Worm (Caenorhabditis elegans) whole organism, late embryonic: ENCODE measurements around the gene Y51H4A.6.

Experiments
- C08G9.2 ChIP-seq: sonication (generic microtip); optimal IDR thresholded peaks from 2 replicates; lab custom pipeline; 2016; ENCODE audit warnings: mild to moderate bottlenecking, missing genetic modification characterization, moderate library complexity, missing compliant biosample characterization
- C38D4.7 ChIP-seq: fragments of 200-800 bp; sonication (Bioruptor generic); optimal IDR thresholded peaks from 2 replicates; lab custom pipeline; 2018; ENCODE audit warnings: mild to moderate bottlenecking, missing genetic modification characterization, moderate library complexity, missing compliant biosample characterization
- F13H6.1 ChIP-seq: sonication (generic microtip); optimal IDR thresholded peaks from 2 replicates; lab custom pipeline; 2016; ENCODE audit warnings: missing genetic modification characterization, missing compliant biosample characterization
- K02D7.2 ChIP-seq: sonication (generic microtip); optimal IDR thresholded peaks from 2 replicates; lab custom pipeline; 2017; ENCODE audit warnings: mild to moderate bottlenecking, missing genetic modification characterization, missing compliant biosample characterization
- K09A11.1 ChIP-seq: sonication (generic microtip); optimal IDR thresholded peaks from 2 replicates; lab custom pipeline; 2017; ENCODE audit warnings: antibody characterized with exemption, mild to moderate bottlenecking, missing genetic modification characterization, missing compliant biosample characterization; ENCODE audit not compliant: insufficient read depth
- T23F11.4 ChIP-seq: fragments of 200-800 bp; sonication (Bioruptor generic); optimal IDR thresholded peaks from 2 replicates; lab custom pipeline; 2018; ENCODE audit warnings: mild to moderate bottlenecking, missing genetic modification characterization, missing compliant biosample characterization
- Y22D7AL.16 ChIP-seq: sonication (generic microtip); optimal IDR thresholded peaks from 2 replicates; lab custom pipeline; 2016; ENCODE audit warnings: missing genetic modification characterization, missing compliant biosample characterization
- ahr-1 ChIP-seq: sonication (generic microtip); optimal IDR thresholded peaks from 2 replicates; lab custom pipeline; 2016; ENCODE audit warnings: missing genetic modification characterization, missing compliant biosample characterization
- ceh-14 ChIP-seq: sonication (generic microtip); optimal IDR thresholded peaks from 2 replicates; lab custom pipeline; 2016; ENCODE audit warnings: missing genotype, missing genetic modification characterization, missing compliant biosample characterization
- ceh-18 ChIP-seq: sonication (generic microtip); optimal IDR thresholded peaks from 2 replicates; lab custom pipeline; 2016; ENCODE audit warnings: missing genetic modification characterization, missing compliant biosample characterization
- ceh-22 ChIP-seq: sonication (generic microtip); optimal IDR thresholded peaks from 2 replicates; lab custom pipeline; 2017; ENCODE audit warnings: missing biosample characterization, missing genetic modification characterization
- ceh-24 ChIP-seq: sonication (generic microtip); optimal IDR thresholded peaks from 2 replicates; lab custom pipeline; 2016; ENCODE audit warnings: mild to moderate bottlenecking, missing genetic modification characterization, missing compliant biosample characterization
- ceh-31 ChIP-seq: sonication (generic microtip); optimal IDR thresholded peaks from 2 replicates; lab custom pipeline; 2016; ENCODE audit warnings: missing genetic modification characterization, missing compliant biosample characterization
- ceh-45 ChIP-seq: fragments of 200-800 bp; sonication (Bioruptor generic); IDR thresholded peaks from 2 replicates; pipeline ENCODE4 v1.3.6; 2022; ENCODE audit warnings: missing genetic modification reagents, missing genetic modification characterization, missing compliant biosample characterization
- ceh-9 ChIP-seq: sonication (generic microtip); optimal IDR thresholded peaks from 2 replicates; lab custom pipeline; 2016; ENCODE audit warnings: mild to moderate bottlenecking, missing genetic modification characterization, inconsistent platforms, missing compliant biosample characterization
- che-1 ChIP-seq: sonication (generic microtip); optimal IDR thresholded peaks from 2 replicates; lab custom pipeline; 2016; ENCODE audit warnings: mild to moderate bottlenecking, missing genetic modification characterization, missing compliant biosample characterization
- dmd-4 ChIP-seq: sonication (generic microtip); optimal IDR thresholded peaks from 2 replicates; lab custom pipeline; 2016; ENCODE audit warnings: borderline replicate concordance, missing genetic modification characterization, missing compliant biosample characterization
- dve-1 ChIP-seq: sonication (generic microtip); optimal IDR thresholded peaks from 2 replicates; lab custom pipeline; 2017; ENCODE audit warnings: antibody characterized with exemption, mild to moderate bottlenecking, missing genetic modification characterization, missing compliant biosample characterization
- elt-2 ChIP-seq: sonication (generic microtip); optimal IDR thresholded peaks from 2 replicates; lab custom pipeline; 2016; ENCODE audit warnings: missing genetic modification reagents, missing genetic modification characterization, missing compliant biosample characterization
- elt-4 ChIP-seq: sonication (generic microtip); optimal IDR thresholded peaks from 2 replicates; lab custom pipeline; 2016; ENCODE audit warnings: missing genetic modification characterization, missing compliant biosample characterization
- eyg-1 ChIP-seq: sonication (generic microtip); optimal IDR thresholded peaks from 2 replicates; lab custom pipeline; 2016; ENCODE audit warnings: missing genotype, missing genetic modification characterization, missing compliant biosample characterization
- fax-1 ChIP-seq: sonication (generic microtip); optimal IDR thresholded peaks from 2 replicates; lab custom pipeline; 2016; ENCODE audit warnings: missing genotype, missing genetic modification characterization, missing compliant biosample characterization
- fkh-6 ChIP-seq: sonication (generic microtip); optimal IDR thresholded peaks from 2 replicates; lab custom pipeline; 2016; ENCODE audit warnings: missing genetic modification characterization, missing compliant biosample characterization
- hlh-13 ChIP-seq: fragments of 200-800 bp; sonication (Bioruptor generic); optimal IDR thresholded peaks from 2 replicates; lab custom pipeline; 2018; ENCODE audit warnings: mild to moderate bottlenecking, missing genetic modification characterization, missing compliant biosample characterization
- hlh-30 ChIP-seq: sonication (generic microtip); optimal IDR thresholded peaks from 2 replicates; lab custom pipeline; 2017; ENCODE audit warnings: antibody characterized with exemption, missing genetic modification characterization, missing compliant biosample characterization; ENCODE audit not compliant: insufficient read depth
- lin-11 ChIP-seq: fragments of 200-800 bp; sonication (Bioruptor generic); optimal IDR thresholded peaks from 2 replicates; lab custom pipeline; 2018; ENCODE audit warnings: mild to moderate bottlenecking, missing genetic modification characterization, missing compliant biosample characterization
- madf-2 ChIP-seq: sonication (generic microtip); optimal IDR thresholded peaks from 2 replicates; lab custom pipeline; 2017; ENCODE audit warnings: missing genetic modification characterization, missing compliant biosample characterization
- mec-3 ChIP-seq: sonication (generic microtip); optimal IDR thresholded peaks from 2 replicates; lab custom pipeline; 2016; ENCODE audit warnings: borderline replicate concordance, missing genetic modification characterization, missing compliant biosample characterization
- nfya-1 ChIP-seq: sonication (generic microtip); optimal IDR thresholded peaks from 2 replicates; lab custom pipeline; 2017; ENCODE audit warnings: missing genetic modification characterization, mild to moderate bottlenecking, missing compliant biosample characterization, antibody characterized with exemption, moderate library complexity
- nhr-11 ChIP-seq: fragments of 150-350 bp; optimal IDR thresholded peaks from 2 replicates; lab custom pipeline; 2014; ENCODE audit warnings: missing biosample characterization, missing genetic modification characterization
- nhr-232 ChIP-seq: sonication (generic microtip); optimal IDR thresholded peaks from 2 replicates; lab custom pipeline; 2016; ENCODE audit warnings: missing genetic modification characterization, missing compliant biosample characterization
- npax-4 ChIP-seq: sonication (generic microtip); optimal IDR thresholded peaks from 2 replicates; lab custom pipeline; 2016; ENCODE audit warnings: missing genetic modification characterization, missing compliant biosample characterization
- odd-2 ChIP-seq: sonication (generic microtip); optimal IDR thresholded peaks from 2 replicates; lab custom pipeline; 2017; ENCODE audit warnings: antibody characterized with exemption, mild to moderate bottlenecking, missing genetic modification characterization, missing compliant biosample characterization
- pat-9 ChIP-seq: fragments of 200-800 bp; sonication (Bioruptor generic); optimal IDR thresholded peaks from 2 replicates; lab custom pipeline; 2018; ENCODE audit warnings: mild to moderate bottlenecking, missing genetic modification characterization, moderate library complexity, missing compliant biosample characterization
- pha-2 ChIP-seq: sonication (generic microtip); optimal IDR thresholded peaks from 2 replicates; lab custom pipeline; 2017; ENCODE audit warnings: mild to moderate bottlenecking, missing genetic modification characterization, missing compliant biosample characterization
- pha-4 ChIP-seq: fragments of 150-350 bp; optimal IDR thresholded peaks from 2 replicates; lab custom pipeline; 2018; ENCODE audit warnings: missing biosample characterization, missing genetic modification reagents, missing genetic modification characterization
- pqm-1 ChIP-seq: sonication (generic microtip); optimal IDR thresholded peaks from 2 replicates; lab custom pipeline; 2016; ENCODE audit warnings: missing genetic modification characterization, missing compliant biosample characterization
- pros-1 ChIP-seq: fragments of 150-350 bp; optimal IDR thresholded peaks from 2 replicates; lab custom pipeline; 2014; ENCODE audit warnings: missing biosample characterization, missing genetic modification reagents, missing genetic modification characterization
- rnt-1 ChIP-seq: sonication (generic microtip); optimal IDR thresholded peaks from 2 replicates; lab custom pipeline; 2016; ENCODE audit warnings: missing genetic modification characterization, missing compliant biosample characterization
- sdc-2 ChIP-seq: sonication (generic microtip); optimal IDR thresholded peaks from 2 replicates; lab custom pipeline; 2016; ENCODE audit warnings: missing genotype, missing genetic modification characterization, missing compliant biosample characterization
- sox-2 ChIP-seq: fragments of 200-800 bp; sonication (Bioruptor generic); IDR thresholded peaks from 2 replicates; pipeline ENCODE4 v1.3.6; 2022; ENCODE audit warnings: missing genetic modification reagents, missing genetic modification characterization, missing compliant biosample characterization
- sox-4 ChIP-seq: sonication (generic microtip); optimal IDR thresholded peaks from 2 replicates; lab custom pipeline; 2017; ENCODE audit warnings: mild to moderate bottlenecking, missing genetic modification characterization, inconsistent platforms, missing compliant biosample characterization
- syd-9 ChIP-seq: sonication (generic microtip); optimal IDR thresholded peaks from 2 replicates; lab custom pipeline; 2016; ENCODE audit warnings: mild to moderate bottlenecking, missing genetic modification characterization, moderate library complexity, missing compliant biosample characterization
- tbx-2 ChIP-seq: sonication (generic microtip); optimal IDR thresholded peaks from 2 replicates; lab custom pipeline; 2016; ENCODE audit warnings: missing genetic modification characterization, missing compliant biosample characterization
- tbx-7 ChIP-seq: sonication (generic microtip); optimal IDR thresholded peaks from 2 replicates; lab custom pipeline; 2016; ENCODE audit warnings: missing genotype, missing genetic modification characterization, missing compliant biosample characterization
- ttx-3 ChIP-seq: sonication (generic microtip); optimal IDR thresholded peaks from 2 replicates; lab custom pipeline; 2016; ENCODE audit warnings: missing genetic modification reagents, missing genetic modification characterization, missing compliant biosample characterization
- unc-86 ChIP-seq: sonication (generic microtip); optimal IDR thresholded peaks from 2 replicates; lab custom pipeline; 2016; ENCODE audit warnings: missing genetic modification characterization, missing compliant biosample characterization
- zip-5 ChIP-seq: sonication (generic microtip); optimal IDR thresholded peaks from 2 replicates; lab custom pipeline; 2016; ENCODE audit warnings: missing genetic modification characterization, missing compliant biosample characterization
- ztf-16 ChIP-seq: sonication (generic microtip); optimal IDR thresholded peaks from 2 replicates; lab custom pipeline; 2017; ENCODE audit warnings: missing genetic modification characterization, missing compliant biosample characterization

Gene Y51H4A.6

DNA sequence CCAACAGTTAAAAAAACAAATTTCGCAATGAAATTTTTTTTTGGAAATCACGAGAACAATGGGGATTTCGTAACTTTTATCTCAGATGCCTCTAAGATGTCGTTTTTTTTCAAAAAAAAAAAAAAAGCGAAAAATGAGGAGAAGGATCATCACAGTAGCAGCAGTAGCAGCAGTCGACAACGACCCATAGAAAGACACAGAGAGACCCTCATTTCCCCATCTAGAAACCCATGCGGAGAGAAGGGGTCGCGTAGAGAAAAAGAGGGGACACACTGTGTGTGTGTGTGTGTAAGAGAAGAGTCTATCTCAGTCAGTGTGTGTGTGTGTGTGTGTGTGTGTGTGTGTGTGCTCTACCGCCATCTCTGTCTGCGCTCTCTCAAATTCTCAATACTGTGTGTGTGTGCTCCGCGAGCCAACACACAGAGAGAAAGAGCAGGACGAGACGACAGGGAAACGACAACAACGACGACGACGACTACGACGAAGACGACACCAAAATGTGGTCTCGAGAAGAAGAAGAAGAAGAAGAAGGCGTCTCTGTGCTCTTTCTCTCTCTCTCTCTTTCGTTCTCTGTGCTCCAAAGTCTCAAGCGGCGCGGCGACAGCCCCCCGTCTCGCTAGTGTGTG lies 41.9 kb upstream of the Y51H4A.6 start (continued):
- TF ChIP-seq dve-1 (tag; lab: Kevin White, UChicago) (peak; percentile 76), pha-2 (tag; lab: Kevin White, UChicago) (no peak), che-1 (tag; lab: Kevin White, UChicago) (peak; percentile 22), rnt-1 (tag; lab: Kevin White, UChicago) (peak; percentile 3), npax-4 (tag; lab: Kevin White, UChicago) (no peak), sox-2 (GFP tag; lab: Robert Waterston, UW) (no peak)

ce11 chrIV:16492327-16492726 lies 41.1 kb upstream of the Y51H4A.6 start:
- no peak for TF ChIP-seq dmd-4 (tag; lab: Kevin White, UChicago)
- peak; percentile 78 for TF ChIP-seq dve-1 (tag; lab: Kevin White, UChicago)
- peak; percentile 89 for TF ChIP-seq ceh-31 (tag; lab: Kevin White, UChicago)
- TF ChIP-seq ceh-9 (tag; lab: Kevin White, UChicago): no peak
- TF ChIP-seq sox-2 (GFP tag; lab: Robert Waterston, UW): no peak
- no peak for TF ChIP-seq npax-4 (tag; lab: Kevin White, UChicago)
- TF ChIP-seq elt-2 (tag; lab: Kevin White, UChicago): no peak
- peak; percentile 58 for TF ChIP-seq C08G9.2 (tag; lab: Kevin White, UChicago)
- TF ChIP-seq madf-2: no peak
- no peak for TF ChIP-seq elt-4 (tag; lab: Kevin White, UChicago)
- no peak for TF ChIP-seq ahr-1 (tag; lab: Kevin White, UChicago)
- TF ChIP-seq ceh-14 (tag; lab: Kevin White, UChicago): peak; percentile 48
- TF ChIP-seq sdc-2: peak; percentile 60
- TF ChIP-seq zip-5 (tag; lab: Kevin White, UChicago): no peak
- TF ChIP-seq K09A11.1 (tag; lab: Kevin White, UChicago): peak; percentile 75
- TF ChIP-seq lin-11 (tag; lab: Kevin White, UChicago): no peak
- peak; percentile 77 for TF ChIP-seq ceh-18 (tag; lab: Kevin White, UChicago)
- no peak for TF ChIP-seq che-1 (tag; lab: Kevin White, UChicago)
- peak; percentile 84 for TF ChIP-seq nfya-1
- TF ChIP-seq tbx-7: peak; percentile 27
- TF ChIP-seq tbx-2 (tag; lab: Kevin White, UChicago): peak; percentile 92
- TF ChIP-seq pat-9: no peak
- no peak for TF ChIP-seq ceh-22 (tag; lab: Kevin White, UChicago)
- peak; percentile 45 for TF ChIP-seq fkh-6 (tag; lab: Kevin White, UChicago)
- no peak for TF ChIP-seq sox-4 (tag; lab: Kevin White, UChicago)
- no peak for TF ChIP-seq ceh-45 (GFP tag; lab: Robert Waterston, UW)
- peak; percentile 62 for TF ChIP-seq F13H6.1 (tag; lab: Kevin White, UChicago)
- no peak for TF ChIP-seq hlh-13
- TF ChIP-seq mec-3 (tag; lab: Kevin White, UChicago): no peak
- TF ChIP-seq ttx-3 (tag; lab: Kevin White, UChicago): no peak
- no peak for TF ChIP-seq K02D7.2
- TF ChIP-seq rnt-1 (tag; lab: Kevin White, UChicago): peak; percentile 88
- peak; percentile 80 for TF ChIP-seq hlh-30 (tag; lab: Kevin White, UChicago)
- TF ChIP-seq odd-2 (tag; lab: Kevin White, UChicago): no peak
- TF ChIP-seq syd-9 (tag; lab: Kevin White, UChicago): peak; percentile 64
- no peak for TF ChIP-seq nhr-11 (tag; lab: Kevin White, UChicago)
- TF ChIP-seq pha-4: no peak
- no peak for TF ChIP-seq Y22D7AL.16 (tag; lab: Kevin White, UChicago)
- peak; percentile 11 for TF ChIP-seq ztf-16
- no peak for TF ChIP-seq nhr-232 (tag; lab: Kevin White, UChicago)
- no peak for TF ChIP-seq C38D4.7
- TF ChIP-seq fax-1 (tag; lab: Kevin White, UChicago): peak; percentile 19
- TF ChIP-seq pha-2 (tag; lab: Kevin White, UChicago): no peak
- no peak for TF ChIP-seq unc-86 (tag; lab: Kevin White, UChicago)
- peak; percentile 17 for TF ChIP-seq pqm-1 (tag; lab: Kevin White, UChicago)
- TF ChIP-seq eyg-1: peak; percentile 42
- peak; percentile 96 for TF ChIP-seq pros-1 (tag; lab: Kevin White, UChicago)
- TF ChIP-seq T23F11.4 (GFP tag; lab: Kevin White, UChicago): peak; percentile 6
- TF ChIP-seq ceh-24 (tag; lab: Kevin White, UChicago): no peak
